Fruit fly (Drosophila melanogaster) whole organism, embryonic: ENCODE results near the gene CG1971.

Experiments
- Aef1 ChIP-seq: fragments of 200-800 bp; sonication (Bioruptor generic); IDR thresholded peaks from 3 replicates; pipeline ENCODE4 v1.3.6; 2022; ENCODE audit warnings: missing biosample characterization, missing genetic modification characterization
- CG13894 ChIP-seq: fragments of 200-800 bp; sonication (Bioruptor generic); optimal IDR thresholded peaks from 3 replicates; lab custom pipeline; 2018; ENCODE audit warnings: missing biosample characterization, mild to moderate bottlenecking, missing genetic modification characterization, moderate library complexity
- CG15601 ChIP-seq: fragments of 200-800 bp; sonication (Bioruptor generic); optimal IDR thresholded peaks from 3 replicates; lab custom pipeline; 2019; ENCODE audit warnings: missing biosample characterization, mild to moderate bottlenecking, missing genetic modification characterization, moderate library complexity
- CG16863 ChIP-seq: fragments of 200-800 bp; sonication (Bioruptor generic); optimal IDR thresholded peaks from 3 replicates; lab custom pipeline; 2016; ENCODE audit warnings: missing biosample characterization, missing genetic modification characterization
- CG1792 ChIP-seq: fragments of 200-800 bp; sonication (Bioruptor generic); optimal IDR thresholded peaks from 2 replicates; lab custom pipeline; 2016; ENCODE audit warnings: missing biosample characterization, missing genetic modification characterization
- CG2120 ChIP-seq: fragments of 200-800 bp; sonication (Bioruptor generic); optimal IDR thresholded peaks from 3 replicates; lab custom pipeline; 2016; ENCODE audit warnings: missing biosample characterization, missing genetic modification characterization
- CG3838 ChIP-seq: fragments of 200-800 bp; sonication (Bioruptor generic); optimal IDR thresholded peaks from 3 replicates; lab custom pipeline; 2016; ENCODE audit warnings: missing biosample characterization, missing genetic modification characterization
- CG6813 ChIP-seq: fragments of 200-800 bp; sonication (Bioruptor generic); optimal IDR thresholded peaks from 2 replicates; lab custom pipeline; 2017; ENCODE audit warnings: missing biosample characterization, missing genetic modification characterization, mild to moderate bottlenecking, moderate library complexity, missing genetic modification reagents
- CG7372 ChIP-seq: fragments of 200-800 bp; sonication (Bioruptor generic); IDR thresholded peaks from 2 replicates; pipeline ENCODE4 v1.3.6; 2022; ENCODE audit warnings: missing biosample characterization, missing genetic modification characterization
- CG7745 ChIP-seq: fragments of 200-800 bp; sonication (Bioruptor generic); optimal IDR thresholded peaks from 2 replicates; lab custom pipeline; 2018; ENCODE audit warnings: missing biosample characterization, mild to moderate bottlenecking, missing genetic modification characterization, moderate library complexity
- CG7963 ChIP-seq: fragments of 200-800 bp; sonication (Bioruptor generic); IDR thresholded peaks from 3 replicates; pipeline ENCODE4 v1.3.6; 2022; ENCODE audit warnings: missing biosample characterization, missing genetic modification characterization; ENCODE audit not compliant: partially characterized antibody
- Dfd ChIP-seq, 2 experiments: fragments of >200 bp; optimal IDR thresholded peaks; 2 replicates each; lab custom pipeline; 2017; ENCODE audit warnings: missing biosample characterization in 2 of 2, missing genetic modification characterization in 2 of 2
- Dip3 ChIP-seq: fragments of 200-800 bp; sonication (Bioruptor generic); optimal IDR thresholded peaks from 3 replicates; lab custom pipeline; 2016; ENCODE audit warnings: missing biosample characterization, missing genetic modification characterization
- E2f1 ChIP-seq: fragments of 200-800 bp; sonication (Bioruptor generic); IDR thresholded peaks from 2 replicates; pipeline ENCODE4 v1.3.6; 2022; ENCODE audit warnings: missing biosample characterization, missing genetic modification characterization
- E2f2 ChIP-seq: fragments of 200-800 bp; sonication (Bioruptor generic); IDR thresholded peaks from 2 replicates; pipeline ENCODE4 v1.3.6; 2022; ENCODE audit warnings: missing biosample characterization, missing genetic modification characterization
- Ets97D ChIP-seq: fragments of 200-800 bp; sonication (Bioruptor generic); optimal IDR thresholded peaks from 3 replicates; lab custom pipeline; 2016; ENCODE audit warnings: missing biosample characterization, missing genetic modification characterization
- Hr39 ChIP-seq: fragments of >200 bp; optimal IDR thresholded peaks from 2 replicates; lab custom pipeline; 2017
- Hr51 ChIP-seq, 2 experiments: fragments of 200-800 bp; sonication (Bioruptor generic); optimal IDR thresholded peaks; 2 replicates in 1 of 2; 3 replicates in 1 of 2; lab custom pipeline; 2016 to 2018; ENCODE audit warnings: missing biosample characterization in 2 of 2, missing genetic modification characterization in 2 of 2, mild to moderate bottlenecking in 1 of 2, moderate library complexity in 1 of 2
- Kr ChIP-seq: fragments of 200-800 bp; sonication (Bioruptor generic); optimal IDR thresholded peaks from 2 replicates; lab custom pipeline; 2017; ENCODE audit warnings: missing biosample characterization, mild to moderate bottlenecking, missing genetic modification characterization
- Mrtf ChIP-seq: fragments of 200-800 bp; sonication (Bioruptor generic); IDR thresholded peaks from 3 replicates; pipeline ENCODE4 v1.3.6; 2022; ENCODE audit warnings: missing biosample characterization, missing genetic modification characterization
- NfI ChIP-seq: fragments of 200-800 bp; sonication (Bioruptor generic); optimal IDR thresholded peaks from 3 replicates; lab custom pipeline; 2018; ENCODE audit warnings: missing biosample characterization, mild to moderate bottlenecking, missing genetic modification characterization, moderate library complexity
- Oaz ChIP-seq: fragments of 200-800 bp; sonication (Bioruptor generic); IDR thresholded peaks from 2 replicates; pipeline ENCODE4 v1.3.6; 2022; ENCODE audit warnings: missing biosample characterization, missing genetic modification characterization
- TFAM ChIP-seq: fragments of 200-800 bp; sonication (Bioruptor generic); optimal IDR thresholded peaks from 2 replicates; lab custom pipeline; 2017; ENCODE audit warnings: missing biosample characterization, missing genetic modification characterization, inconsistent platforms
- Vsx1 ChIP-seq: fragments of 200-800 bp; sonication (Bioruptor generic); optimal IDR thresholded peaks from 2 replicates; lab custom pipeline; 2017; ENCODE audit warnings: missing biosample characterization, mild to moderate bottlenecking, missing genetic modification characterization, missing genetic modification reagents
- bab2 ChIP-seq: fragments of 200-800 bp; sonication (Bioruptor generic); optimal IDR thresholded peaks from 2 replicates; lab custom pipeline; 2016; ENCODE audit warnings: missing biosample characterization, missing genetic modification characterization
- bowl ChIP-seq: fragments of 200-800 bp; sonication (Bioruptor generic); IDR thresholded peaks from 2 replicates; pipeline ENCODE4 v1.3.6; 2022; ENCODE audit warnings: missing biosample characterization, missing genetic modification characterization
- cato ChIP-seq: fragments of 200-800 bp; sonication (Bioruptor generic); optimal IDR thresholded peaks from 2 replicates; lab custom pipeline; 2016; ENCODE audit warnings: missing biosample characterization, missing genetic modification characterization, borderline replicate concordance
- crc ChIP-seq: fragments of 200-800 bp; sonication (Bioruptor generic); optimal IDR thresholded peaks from 2 replicates; lab custom pipeline; 2016; ENCODE audit warnings: missing biosample characterization, missing genetic modification characterization
- danr ChIP-seq: fragments of 200-800 bp; sonication (Bioruptor generic); IDR thresholded peaks from 2 replicates; pipeline ENCODE4 v1.3.6; 2022; ENCODE audit warnings: missing biosample characterization, missing genetic modification characterization
- en ChIP-seq: fragments of 200-800 bp; sonication (Bioruptor generic); optimal IDR thresholded peaks from 2 replicates; lab custom pipeline; 2016; ENCODE audit warnings: missing biosample characterization, missing genetic modification characterization
- fd96Cb ChIP-seq: fragments of 200-800 bp; sonication (Bioruptor generic); optimal IDR thresholded peaks from 2 replicates; lab custom pipeline; 2018; ENCODE audit warnings: missing biosample characterization, mild to moderate bottlenecking, missing genetic modification characterization, moderate library complexity
- fru ChIP-seq: fragments of >200 bp; optimal IDR thresholded peaks from 2 replicates; lab custom pipeline; 2017
- ftz-f1 ChIP-seq: fragments of 200-800 bp; sonication (Bioruptor generic); optimal IDR thresholded peaks from 2 replicates; lab custom pipeline; 2016; ENCODE audit warnings: missing biosample characterization, missing genetic modification characterization
- gcm ChIP-seq: fragments of 200-800 bp; sonication (Bioruptor generic); optimal IDR thresholded peaks from 2 replicates; lab custom pipeline; 2019; ENCODE audit warnings: missing biosample characterization, mild to moderate bottlenecking, missing genetic modification characterization, moderate library complexity
- gcm2 ChIP-seq: fragments of 200-800 bp; sonication (Bioruptor generic); optimal IDR thresholded peaks from 2 replicates; lab custom pipeline; 2016; ENCODE audit warnings: missing biosample characterization, missing genetic modification characterization
- grau ChIP-seq: fragments of 200-800 bp; optimal IDR thresholded peaks from 3 replicates; lab custom pipeline; 2019; ENCODE audit warnings: missing biosample characterization, mild to moderate bottlenecking, missing genetic modification characterization, moderate library complexity
- gro ChIP-seq: fragments of 200-800 bp; sonication (Bioruptor generic); optimal IDR thresholded peaks from 2 replicates; lab custom pipeline; 2016; ENCODE audit warnings: missing biosample characterization, missing genetic modification characterization
- ind ChIP-seq: fragments of 200-800 bp; sonication (Bioruptor generic); optimal IDR thresholded peaks from 3 replicates; lab custom pipeline; 2016; ENCODE audit warnings: missing biosample characterization, missing genetic modification characterization
- lov ChIP-seq, 2 experiments: fragments of 200-800 bp in 1 of 2; fragments of >200 bp in 1 of 2; sonication (Bioruptor generic) in 1 of 2; IDR thresholded peaks in 1 of 2; optimal IDR thresholded peaks in 1 of 2; 2 replicates in 1 of 2; 3 replicates in 1 of 2; pipeline versions ENCODE4 v1.3.6 to Lab custom; 2017 to 2022; ENCODE audit warnings: missing biosample characterization in 1 of 2, missing genetic modification characterization in 1 of 2
- nerfin-1 ChIP-seq: fragments of 200-800 bp; sonication (Bioruptor generic); optimal IDR thresholded peaks from 3 replicates; lab custom pipeline; 2019; ENCODE audit warnings: missing biosample characterization, mild to moderate bottlenecking, missing genetic modification characterization, moderate library complexity
- ranshi ChIP-seq: fragments of 200-800 bp; sonication (Bioruptor generic); IDR thresholded peaks from 2 replicates; pipeline ENCODE4 v1.3.6; 2022; ENCODE audit warnings: missing biosample characterization, missing genetic modification characterization
- run ChIP-seq: fragments of 200-800 bp; sonication (Bioruptor generic); optimal IDR thresholded peaks from 3 replicates; lab custom pipeline; 2018; ENCODE audit warnings: missing biosample characterization, mild to moderate bottlenecking, missing genetic modification characterization
- sens-2 ChIP-seq: fragments of 200-800 bp; sonication (Bioruptor generic); IDR thresholded peaks from 2 replicates; pipeline ENCODE4 v1.3.6; 2022; ENCODE audit warnings: missing biosample characterization, missing genetic modification characterization
- slbo ChIP-seq: fragments of 200-800 bp; sonication (Bioruptor generic); IDR thresholded peaks from 2 replicates; pipeline ENCODE4 v1.3.6; 2022; ENCODE audit warnings: missing biosample characterization, missing genetic modification characterization
- sob ChIP-seq: fragments of 200-800 bp; sonication (Bioruptor generic); IDR thresholded peaks from 2 replicates; pipeline ENCODE4 v1.3.6; 2022; ENCODE audit warnings: missing biosample characterization, missing genetic modification characterization
- ssp ChIP-seq: fragments of 200-800 bp; sonication (Bioruptor generic); IDR thresholded peaks from 2 replicates; pipeline ENCODE4 v1.3.6; 2022; ENCODE audit warnings: missing biosample characterization, missing genetic modification characterization
- tap ChIP-seq: fragments of 200-800 bp; optimal IDR thresholded peaks from 3 replicates; lab custom pipeline; 2019; ENCODE audit warnings: missing biosample characterization, mild to moderate bottlenecking, missing genetic modification characterization, moderate library complexity
- trem ChIP-seq: fragments of 200-800 bp; optimal IDR thresholded peaks from 3 replicates; lab custom pipeline; 2019; ENCODE audit warnings: missing biosample characterization, mild to moderate bottlenecking, missing genetic modification characterization, moderate library complexity
- ttk ChIP-seq: fragments of 200-800 bp; sonication (Bioruptor generic); IDR thresholded peaks from 2 replicates; pipeline ENCODE4 v2.1.2; 2022; ENCODE audit warnings: missing biosample characterization, missing genetic modification characterization
- unc-4 ChIP-seq: fragments of 200-800 bp; sonication (Bioruptor generic); IDR thresholded peaks from 2 replicates; pipeline ENCODE4 v1.3.6; 2022; ENCODE audit warnings: missing biosample characterization, missing genetic modification characterization; ENCODE audit not compliant: partially characterized antibody
- wek ChIP-seq: fragments of 200-800 bp; sonication (Bioruptor generic); optimal IDR thresholded peaks from 3 replicates; lab custom pipeline; 2018; ENCODE audit warnings: missing biosample characterization, mild to moderate bottlenecking, missing genetic modification characterization, moderate library complexity
- zfh1 ChIP-seq: fragments of 200-800 bp; sonication (Bioruptor generic); IDR thresholded peaks from 3 replicates; pipeline ENCODE4 v1.3.6; 2022; ENCODE audit warnings: missing biosample characterization, missing genetic modification characterization

Gene CG1971

DNA sequence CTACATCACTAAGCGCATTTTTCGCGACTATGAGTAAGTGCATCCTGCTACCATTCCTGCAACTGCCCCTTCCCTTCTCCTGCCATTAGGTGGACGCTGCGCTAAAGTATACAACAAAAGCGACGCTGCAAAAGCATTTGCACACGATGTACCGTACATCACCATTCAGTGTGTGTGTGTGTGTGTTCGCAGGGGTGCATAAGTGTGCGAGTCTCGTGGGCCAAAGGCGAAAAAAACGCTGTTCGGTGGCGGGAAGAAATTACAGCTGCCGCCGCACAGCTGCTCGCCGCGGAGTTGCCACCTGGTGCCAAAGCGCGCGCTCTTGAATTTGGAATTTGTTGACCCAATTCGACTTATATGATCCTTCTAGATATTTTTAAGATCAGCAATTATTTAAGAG lies 10.8 kb upstream of the CG1971 start (continued):
- TF ChIP-seq gcm (GFP tag; lab: Kevin White, UChicago) (no peak), Hr39 (lab: Kevin White, UChicago) (no peak), wek (GFP tag; lab: Kevin White, UChicago) (no peak), ssp (no peak), sob (GFP tag; lab: Robert Waterston, UW) (no peak; the same call in 1 of the 2 replicates), run (tag; lab: Kevin White, UChicago) (no peak), cato (GFP tag; lab: Kevin White, UChicago) (no peak), bab2 (no peak), Oaz (no peak), Mrtf (GFP tag; lab: Robert Waterston, UW) (no peak), Hr51 (GFP tag; optimal IDR thresholded peaks at IDR 0.05; lab: Kevin White, UChicago) (no peak), CG7963 (GFP tag; lab: Robert Waterston, UW) (no peak), CG3838 (GFP tag; lab: Kevin White, UChicago) (no peak), grau (tag; lab: Kevin White, UChicago) (no peak), Vsx1 (GFP tag; lab: Kevin White, UChicago) (no peak), Kr (no peak), CG1792 (no peak), fd96Cb (no peak), gro (GFP tag; lab: Kevin White, UChicago) (no peak), Aef1 (GFP tag; lab: Robert Waterston, UW) (no peak), CG7372 (GFP tag; lab: Robert Waterston, UW) (no peak), trem (tag; lab: Kevin White, UChicago) (peak; percentile 51), bowl (GFP tag; lab: Robert Waterston, UW) (no peak), Dip3 (GFP tag; lab: Kevin White, UChicago) (no peak), danr (GFP tag; lab: Robert Waterston, UW) (no peak), slbo (GFP tag; lab: Robert Waterston, UW) (no peak), CG7745 (no peak), tap (tag; lab: Kevin White, UChicago) (no peak), crc (GFP tag; lab: Kevin White, UChicago) (no peak), Dfd (GFP tag; optimal IDR thresholded peaks at IDR 0.05; lab: Kevin White, UChicago) (no peak), ftz-f1 (GFP tag; lab: Kevin White, UChicago) (no peak), CG13894 (no peak), CG6813 (GFP tag; lab: Kevin White, UChicago) (no peak), fru (lab: Kevin White, UChicago) (no peak), unc-4 (GFP tag; lab: Robert Waterston, UW) (no peak), E2f1 (GFP tag; lab: Robert Waterston, UW) (peak; percentile 87), sens-2 (GFP tag; lab: Robert Waterston, UW) (no peak), ttk (GFP tag; lab: Robert Waterston, UW) (no peak), gcm2 (no peak), CG16863 (GFP tag; lab: Kevin White, UChicago) (no peak), NfI (GFP tag; lab: Kevin White, UChicago) (no peak), E2f2 (GFP tag; lab: Robert Waterston, UW) (peak; percentile 97), en (GFP tag; lab: Kevin White, UChicago) (no peak), Ets97D (GFP tag; lab: Kevin White, UChicago) (peak; percentile 59), lov (optimal IDR thresholded peaks at IDR 0.05; lab: Kevin White, UChicago) (no peak), lov (GFP tag; IDR thresholded peaks at IDR 0.05; lab: Robert Waterston, UW) (0 out of 3 replicates have a peak, but pooled peaks have one; percentile 13), ranshi (no peak), CG15601 (tag; lab: Kevin White, UChicago) (no peak), ind (GFP tag; lab: Kevin White, UChicago) (no peak), zfh1 (GFP tag; lab: Robert Waterston, UW) (0 out of 3 replicates have a peak, but pooled peaks have one; percentile 10), nerfin-1 (tag; lab: Kevin White, UChicago) (peak; percentile 82), CG2120 (GFP tag; lab: Kevin White, UChicago) (no peak), TFAM (GFP tag; lab: Kevin White, UChicago) (no peak)
